Fruit fly (Drosophila melanogaster): ENCODE measurements around the gene CG12375.

- no peak for TF ChIP-seq insv (optimal IDR thresholded peaks at IDR 0.05)
- TF ChIP-seq ttk (optimal IDR thresholded peaks at IDR 0.05): no peak
- TF ChIP-seq h (optimal IDR thresholded peaks at IDR 0.05): no peak
- no peak for TF ChIP-seq Myc (optimal IDR thresholded peaks at IDR 0.05)
Measured at dm6 chr2L:8091429-8091828, 35.3 kb downstream of the CG12375 start.
